Worm (Caenorhabditis elegans): ENCODE results near the gene npr-9.

DNA sequence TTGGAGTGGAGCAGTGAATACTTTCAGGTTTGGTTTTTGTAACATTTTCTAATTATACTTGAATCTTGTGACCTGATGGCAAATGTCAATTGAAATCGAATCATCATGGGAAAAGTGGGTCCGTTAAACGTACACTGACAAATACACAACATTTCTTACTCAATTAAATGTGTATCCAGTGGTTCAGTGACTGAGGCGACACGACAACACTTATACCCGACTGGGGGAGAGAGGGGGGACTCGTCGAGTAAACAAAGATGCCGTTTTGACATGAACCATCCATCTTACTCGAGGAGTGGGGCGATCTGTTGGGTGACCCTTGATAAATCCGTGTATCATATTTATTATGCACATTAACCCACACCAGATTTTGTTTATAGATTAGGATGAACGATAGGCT lies 39.3 kb downstream of the npr-9 start:
- TF ChIP-seq fos-1 (tag; optimal IDR thresholded peaks at IDR 0.05) (no peak), unc-39 (tag; optimal IDR thresholded peaks at IDR 0.05) (no peak), lin-13 (GFP tag; optimal IDR thresholded peaks at IDR 0.05) (no peak), elt-1 (tag; optimal IDR thresholded peaks at IDR 0.05) (no peak), ceh-82 (tag; optimal IDR thresholded peaks at IDR 0.05) (no peak)

All from whole organism, L2 larva.